Worm (Caenorhabditis elegans) whole organism, L1 larva: Measurements from ENCODE around the gene bar-1.

Experiments used
- F16B12.6 ChIP-seq: fragments of 150-350 bp; optimal IDR thresholded peaks from 2 replicates; lab custom pipeline; 2014; ENCODE audit warnings: missing biosample characterization, missing genetic modification characterization
- Y116A8C.19 ChIP-seq: sonication (generic microtip); optimal IDR thresholded peaks from 2 replicates; lab custom pipeline; 2016; ENCODE audit warnings: missing compliant biosample characterization, missing genetic modification characterization, borderline replicate concordance
- ceh-63 ChIP-seq: fragments of 200-800 bp; sonication (Bioruptor generic); optimal IDR thresholded peaks from 2 replicates; lab custom pipeline; 2018; ENCODE audit warnings: mild to moderate bottlenecking, missing genetic modification characterization, missing compliant biosample characterization
- ceh-82 ChIP-seq, 3 experiments: fragments of 150-350 bp in 1 of 3; sonication (generic microtip) in 2 of 3; optimal IDR thresholded peaks; 2 replicates each; lab custom pipeline; 2014 to 2017; ENCODE audit warnings: missing biosample characterization in 3 of 3, missing genetic modification characterization in 3 of 3
- ceh-88 ChIP-seq: fragments of 200-800 bp; sonication (Bioruptor generic); IDR thresholded peaks from 2 replicates; pipeline ENCODE4 v1.3.6; 2022; ENCODE audit warnings: missing genetic modification characterization, missing compliant biosample characterization
- dsc-1 ChIP-seq: sonication (generic microtip); optimal IDR thresholded peaks from 2 replicates; lab custom pipeline; 2016; ENCODE audit warnings: mild to moderate bottlenecking, missing genetic modification characterization, missing compliant biosample characterization
- efl-1 ChIP-seq, 4 experiments: fragments of 150-350 bp; optimal IDR thresholded peaks in 3 of 4; peaks in 1 of 4; 1 replicate in 1 of 4; 2 replicates in 3 of 4; lab custom pipeline; 2014; ENCODE audit warnings: missing biosample characterization in 2 of 4, missing genetic modification characterization in 2 of 4, missing genetic modification reagents in 2 of 4
- efl-3 ChIP-seq: fragments of 200-800 bp; sonication (Bioruptor generic); optimal IDR thresholded peaks from 2 replicates; lab custom pipeline; 2018; ENCODE audit warnings: mild to moderate bottlenecking, missing genetic modification characterization, missing compliant biosample characterization
- egl-13 ChIP-seq: sonication (generic microtip); optimal IDR thresholded peaks from 2 replicates; lab custom pipeline; 2016; ENCODE audit warnings: missing genotype, missing genetic modification reagents, missing genetic modification characterization, missing compliant biosample characterization
- egl-27 ChIP-seq, 2 experiments: fragments of 150-350 bp in 1 of 2; sonication (generic microtip); optimal IDR thresholded peaks; 3 replicates each; lab custom pipeline; 2017 to 2018; ENCODE audit warnings: missing biosample characterization in 2 of 2, missing genetic modification characterization in 2 of 2, missing genetic modification reagents in 2 of 2
- ets-5 ChIP-seq: fragments of 200-800 bp; sonication (Bioruptor generic); IDR thresholded peaks from 2 replicates; pipeline ENCODE4 v1.3.6; 2022; ENCODE audit warnings: missing genetic modification characterization, missing compliant biosample characterization
- fkh-8 ChIP-seq: sonication (generic microtip); optimal IDR thresholded peaks from 2 replicates; lab custom pipeline; 2016; ENCODE audit warnings: mild to moderate bottlenecking, missing genetic modification characterization, missing compliant biosample characterization
- fos-1 ChIP-seq: fragments of 150-350 bp; optimal IDR thresholded peaks from 2 replicates; lab custom pipeline; 2014; ENCODE audit warnings: missing biosample characterization, missing genetic modification characterization
- grh-1 ChIP-seq: fragments of 200-800 bp; sonication (Bioruptor generic); IDR thresholded peaks from 2 replicates; pipeline ENCODE4 v1.3.6; 2022; ENCODE audit warnings: missing genetic modification reagents, missing genetic modification characterization, missing compliant biosample characterization
- hlh-17 ChIP-seq: fragments of 200-800 bp; sonication (Bioruptor generic); optimal IDR thresholded peaks from 2 replicates; lab custom pipeline; 2018; ENCODE audit warnings: missing genetic modification characterization, mild to moderate bottlenecking, missing compliant biosample characterization, moderate library complexity, borderline replicate concordance
- hpl-2 ChIP-seq: fragments of 150-350 bp; optimal IDR thresholded peaks from 2 replicates; lab custom pipeline; 2014; ENCODE audit warnings: missing biosample characterization, missing genetic modification reagents, missing genetic modification characterization
- isw-1 ChIP-seq: fragments of 200-800 bp; sonication (Bioruptor generic); IDR thresholded peaks from 2 replicates; pipeline ENCODE4 v1.3.6; 2022; ENCODE audit warnings: missing genetic modification characterization, missing compliant biosample characterization
- jun-1 ChIP-seq: fragments of 150-350 bp; optimal IDR thresholded peaks from 2 replicates; lab custom pipeline; 2014; ENCODE audit warnings: missing biosample characterization, missing genetic modification reagents, missing genetic modification characterization
- lin-15B ChIP-seq: fragments of 150-350 bp; sonication (generic microtip); optimal IDR thresholded peaks from 3 replicates; lab custom pipeline; 2014; ENCODE audit warnings: missing biosample characterization, missing genetic modification characterization
- lin-39 ChIP-seq: fragments of 150-350 bp; optimal IDR thresholded peaks from 2 replicates; lab custom pipeline; 2014; ENCODE audit warnings: missing biosample characterization, missing genetic modification reagents, missing genetic modification characterization
- lsy-2 ChIP-seq, 2 experiments: fragments of 150-350 bp; optimal IDR thresholded peaks; 2 replicates each; lab custom pipeline; 2014; ENCODE audit warnings: missing biosample characterization in 2 of 2, missing genetic modification characterization in 2 of 2
- mab-9 ChIP-seq: fragments of 200-800 bp; sonication (Bioruptor generic); IDR thresholded peaks from 2 replicates; pipeline ENCODE4 v1.3.6; 2022; ENCODE audit warnings: missing genetic modification reagents, missing genetic modification characterization, missing compliant biosample characterization
- mdl-1 ChIP-seq, 2 experiments: fragments of 150-350 bp; optimal IDR thresholded peaks; 2 replicates each; lab custom pipeline; 2014 to 2017; ENCODE audit warnings: missing biosample characterization in 2 of 2, missing genetic modification characterization in 2 of 2, inconsistent platforms in 1 of 2
- nhr-20 ChIP-seq: sonication (generic microtip); optimal IDR thresholded peaks from 2 replicates; lab custom pipeline; 2016; ENCODE audit warnings: mild to moderate bottlenecking, missing genetic modification characterization, missing compliant biosample characterization
- nhr-237 ChIP-seq: fragments of 150-350 bp; optimal IDR thresholded peaks from 2 replicates; lab custom pipeline; 2014; ENCODE audit warnings: missing biosample characterization, missing genetic modification characterization
- nhr-28 ChIP-seq: fragments of 150-350 bp; optimal IDR thresholded peaks from 2 replicates; lab custom pipeline; 2014; ENCODE audit warnings: missing biosample characterization, missing genetic modification characterization
- nhr-47 ChIP-seq: sonication (generic microtip); optimal IDR thresholded peaks from 2 replicates; lab custom pipeline; 2016; ENCODE audit warnings: mild to moderate bottlenecking, missing genetic modification characterization, moderate library complexity, missing compliant biosample characterization
- nhr-71 ChIP-seq: sonication (generic microtip); optimal IDR thresholded peaks from 2 replicates; lab custom pipeline; 2016; ENCODE audit warnings: mild to moderate bottlenecking, missing genetic modification characterization, moderate library complexity, missing compliant biosample characterization
- nhr-76 ChIP-seq: sonication (generic microtip); optimal IDR thresholded peaks from 2 replicates; lab custom pipeline; 2017; ENCODE audit warnings: missing biosample characterization, missing genetic modification characterization
- pag-3 ChIP-seq: sonication (generic microtip); optimal IDR thresholded peaks from 2 replicates; lab custom pipeline; 2017; ENCODE audit warnings: missing genetic modification characterization, mild to moderate bottlenecking, missing compliant biosample characterization, antibody characterized with exemption, borderline replicate concordance; ENCODE audit not compliant: insufficient read depth
- rnt-1 ChIP-seq: sonication (generic microtip); optimal IDR thresholded peaks from 2 replicates; lab custom pipeline; 2016; ENCODE audit warnings: mild to moderate bottlenecking, missing genetic modification characterization, moderate library complexity, missing compliant biosample characterization
- skn-1 ChIP-seq: fragments of 150-350 bp; optimal IDR thresholded peaks from 2 replicates; lab custom pipeline; 2014; ENCODE audit warnings: missing biosample characterization, missing genetic modification characterization
- sptf-1 ChIP-seq: fragments of 150-350 bp; optimal IDR thresholded peaks from 2 replicates; lab custom pipeline; 2014; ENCODE audit warnings: missing biosample characterization, missing genetic modification characterization
- unc-30 ChIP-seq: sonication (generic microtip); optimal IDR thresholded peaks from 2 replicates; lab custom pipeline; 2017; ENCODE audit warnings: missing biosample characterization, missing genetic modification characterization
- unc-62 ChIP-seq: fragments of 150-350 bp; optimal IDR thresholded peaks from 2 replicates; lab custom pipeline; 2014; ENCODE audit warnings: missing biosample characterization, missing genetic modification reagents, missing genetic modification characterization
- unc-86 ChIP-seq: sonication (generic microtip); optimal IDR thresholded peaks from 2 replicates; lab custom pipeline; 2016; ENCODE audit warnings: missing genetic modification characterization, missing compliant biosample characterization
- xbp-1 ChIP-seq: sonication (generic microtip); optimal IDR thresholded peaks from 2 replicates; lab custom pipeline; 2016; ENCODE audit warnings: missing genetic modification characterization, missing compliant biosample characterization
- zip-4 ChIP-seq: fragments of 200-800 bp; sonication (Bioruptor generic); optimal IDR thresholded peaks from 2 replicates; lab custom pipeline; 2018; ENCODE audit warnings: mild to moderate bottlenecking, missing genetic modification characterization, moderate library complexity, missing compliant biosample characterization

The bar-1 gene

DNA sequence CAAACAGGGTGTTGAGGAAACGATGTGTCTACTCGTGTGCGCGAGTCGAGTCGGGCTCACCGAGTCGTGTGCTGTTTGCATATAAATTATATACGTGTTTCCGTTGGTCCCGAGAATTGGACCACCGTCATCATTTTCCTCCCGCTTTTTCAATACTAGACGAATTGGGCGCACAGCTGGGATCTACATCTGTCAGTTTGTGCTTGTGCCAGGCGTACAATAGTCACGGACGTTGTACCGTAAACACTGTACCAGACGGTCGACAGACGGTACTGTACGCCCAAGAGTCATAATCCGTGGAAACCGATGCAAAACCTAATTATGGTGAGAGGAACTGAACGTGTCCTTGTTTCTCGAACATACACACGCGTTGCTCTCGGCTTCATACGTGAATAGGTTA lies 38.7 kb upstream of the bar-1 start:
- TF ChIP-seq unc-86 (tag; lab: Kevin White, UChicago), result no peak
- no peak for TF ChIP-seq mab-9
- no peak for TF ChIP-seq dsc-1 (tag; lab: Kevin White, UChicago)
- TF ChIP-seq fkh-8 (tag; lab: Kevin White, UChicago), result no peak
- no peak for TF ChIP-seq grh-1 (GFP tag; lab: Robert Waterston, UW)
- TF ChIP-seq nhr-20 (tag; lab: Kevin White, UChicago), result no peak
- no peak for TF ChIP-seq ceh-88 (GFP tag; lab: Robert Waterston, UW)
- no peak for TF ChIP-seq mdl-1 (tag; optimal IDR thresholded peaks at IDR 0.05; lab: Kevin White, UChicago)
- no peak for TF ChIP-seq nhr-47 (tag; lab: Kevin White, UChicago)
- no peak for TF ChIP-seq F16B12.6 (tag; lab: Kevin White, UChicago)
- TF ChIP-seq unc-30 (tag; lab: Kevin White, UChicago), result no peak
- no peak for TF ChIP-seq ceh-63 (GFP tag; lab: Kevin White, UChicago)
- no peak for TF ChIP-seq isw-1 (GFP tag; lab: Robert Waterston, UW)

DNA sequence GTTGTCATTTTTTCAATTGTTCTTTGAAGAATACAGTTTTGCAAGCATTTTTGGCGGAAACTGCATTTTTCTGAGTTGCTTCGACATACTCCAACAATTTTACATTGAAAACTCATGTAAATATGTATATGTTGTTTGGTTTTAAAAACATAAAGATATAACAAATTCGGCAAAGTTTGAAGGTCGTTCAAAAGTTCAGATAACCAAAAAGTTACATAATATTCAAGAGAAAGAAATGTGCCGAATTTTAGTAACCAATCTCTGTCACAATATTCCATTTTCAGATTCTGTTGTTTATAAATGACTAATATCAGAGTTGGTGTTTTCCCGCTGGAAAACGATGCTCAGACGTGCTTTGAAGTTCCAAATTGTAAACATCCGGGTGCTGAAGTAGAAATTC lies 36.0 kb upstream of the bar-1 start, which contains the start of gene ZK867.2:
TSS of gene ZK867.2 (plus strand) at position 301 of the 400 bp plus-strand sequence.
- TF ChIP-seq nhr-28 (tag; lab: Kevin White, UChicago) (no peak), nhr-237 (tag; lab: Kevin White, UChicago) (no peak), efl-3 (GFP tag; lab: Kevin White, UChicago) (no peak), skn-1 (tag; lab: Kevin White, UChicago) (no peak), hlh-17 (GFP tag; lab: Kevin White, UChicago) (no peak), nhr-47 (tag; lab: Kevin White, UChicago) (no peak), mab-9 (no peak), jun-1 (tag; lab: Kevin White, UChicago) (no peak), xbp-1 (tag; lab: Kevin White, UChicago) (no peak), lin-15B (tag; lab: Kevin White, UChicago) (no peak), unc-86 (tag; lab: Kevin White, UChicago) (no peak), ceh-63 (GFP tag; lab: Kevin White, UChicago) (no peak), zip-4 (GFP tag; lab: Kevin White, UChicago) (no peak), nhr-71 (tag; lab: Kevin White, UChicago) (no peak), sptf-1 (no peak), Y116A8C.19 (no peak), grh-1 (GFP tag; lab: Robert Waterston, UW) (no peak), mdl-1 (tag; optimal IDR thresholded peaks at IDR 0.05; lab: Kevin White, UChicago) (no peak)
- TF ChIP-seq, all 84 proteins: peak for 0

DNA sequence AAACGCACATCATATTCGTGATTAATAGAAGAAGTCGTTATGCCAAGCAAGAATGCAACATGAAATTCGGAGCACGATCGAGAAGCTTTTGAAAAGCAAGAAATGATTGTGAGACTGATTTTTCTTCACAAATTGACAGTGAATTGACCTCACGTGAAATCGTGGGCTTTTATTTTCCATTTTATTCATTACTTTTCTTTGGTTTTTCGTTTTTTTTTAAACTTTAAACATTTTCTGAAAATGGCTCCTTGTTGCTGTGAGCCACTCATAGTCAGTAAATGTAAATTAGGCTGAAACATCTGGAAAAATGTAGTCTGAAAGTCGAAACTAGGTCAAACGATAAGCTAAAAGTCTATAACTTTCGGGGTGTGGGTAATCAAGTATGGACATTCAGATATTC lies 34.8 kb upstream of the bar-1 start, which contains the start of gene C55B6.5:
TSS of gene C55B6.5 (minus strand) at position 101 of the 400 bp plus-strand sequence.
- TF ChIP-seq hpl-2, result no peak
- no peak for TF ChIP-seq egl-13 (tag; lab: Kevin White, UChicago)
- TF ChIP-seq rnt-1 (tag; lab: Kevin White, UChicago), result no peak
- no peak for TF ChIP-seq ceh-82 (tag; optimal IDR thresholded peaks at IDR 0.05; lab: Kevin White, UChicago)
- TF ChIP-seq nhr-47 (tag; lab: Kevin White, UChicago), result no peak
- TF ChIP-seq nhr-76 (tag; lab: Kevin White, UChicago), result no peak
- no peak for TF ChIP-seq Y116A8C.19
- no peak for TF ChIP-seq pag-3 (tag; lab: Kevin White, UChicago)
- no peak for TF ChIP-seq fos-1 (tag; lab: Kevin White, UChicago)
- no peak for TF ChIP-seq lin-39 (tag; lab: Kevin White, UChicago)
- TF ChIP-seq nhr-20 (tag; lab: Kevin White, UChicago), result no peak
- no peak for TF ChIP-seq efl-3 (GFP tag; lab: Kevin White, UChicago)
- TF ChIP-seq unc-62 (GFP tag; lab: Kevin White, UChicago), result no peak
- no peak for TF ChIP-seq ceh-63 (GFP tag; lab: Kevin White, UChicago)
- no peak for TF ChIP-seq efl-1 (optimal IDR thresholded peaks at IDR 0.05; lab: Kevin White, UChicago)
- no peak for TF ChIP-seq efl-1 (GFP tag; optimal IDR thresholded peaks at IDR 0.05 in 1 of 2; lab: Kevin White, UChicago)
- TF ChIP-seq egl-27 (tag; optimal IDR thresholded peaks at IDR 0.05; lab: Kevin White, UChicago), result no peak
- TF ChIP-seq fkh-8 (tag; lab: Kevin White, UChicago), result no peak
- no peak for TF ChIP-seq ets-5 (GFP tag; lab: Robert Waterston, UW)
- TF ChIP-seq lsy-2 (tag; optimal IDR thresholded peaks at IDR 0.05; lab: Kevin White, UChicago), result no peak
- TF ChIP-seq, all 84 proteins: peak for 0
